Worm (Caenorhabditis elegans) whole organism, L4 larva: ENCODE measurements around the gene F58A6.1.

Source experiments
- T20F7.1 ChIP-seq: fragments of 200-800 bp; sonication (Bioruptor generic); optimal IDR thresholded peaks from 2 replicates; lab custom pipeline; 2018; ENCODE audit warnings: mild to moderate bottlenecking, missing genetic modification characterization, missing compliant biosample characterization
- T26A8.4 ChIP-seq: fragments of 200-800 bp; sonication (Bioruptor generic); IDR thresholded peaks from 2 replicates; pipeline ENCODE4 v1.3.6; 2022; ENCODE audit warnings: missing genetic modification characterization, missing compliant biosample characterization
- ZK546.5 ChIP-seq, 2 experiments: sonication (generic microtip); optimal IDR thresholded peaks; 2 replicates each; lab custom pipeline; 2017; ENCODE audit warnings: missing biosample characterization in 2 of 2, missing genetic modification characterization in 2 of 2
- aha-1 ChIP-seq: fragments of 150-350 bp; peaks from one replicate; lab custom pipeline; 2014; ENCODE audit warnings: missing biosample characterization, missing genetic modification characterization
- ces-1 ChIP-seq: fragments of 150-350 bp; sonication (generic microtip); optimal IDR thresholded peaks from 4 replicates; lab custom pipeline; 2014; ENCODE audit warnings: missing biosample characterization, missing genetic modification reagents, missing genetic modification characterization
- cey-2 ChIP-seq: sonication (generic microtip); optimal IDR thresholded peaks from 3 replicates; lab custom pipeline; 2017; ENCODE audit warnings: missing genetic modification characterization, mild to moderate bottlenecking, missing compliant biosample characterization, antibody characterized with exemption, borderline replicate concordance; ENCODE audit not compliant: insufficient read depth
- daf-16 ChIP-seq, 3 experiments: sonication (generic microtip); optimal IDR thresholded peaks; 2 replicates each; lab custom pipeline; 2016 to 2017; ENCODE audit warnings: missing genetic modification characterization in 3 of 3, missing genetic modification reagents in 3 of 3, mild to moderate bottlenecking in 2 of 3, missing compliant biosample characterization in 2 of 3, missing biosample characterization in 1 of 3, moderate library complexity in 1 of 3
- daf-8 ChIP-seq: fragments of 200-800 bp; sonication (Bioruptor generic); IDR thresholded peaks from 2 replicates; pipeline ENCODE4 v1.3.6; 2022; ENCODE audit warnings: missing genetic modification characterization, missing compliant biosample characterization
- dmd-6 ChIP-seq: fragments of 200-800 bp; sonication (Bioruptor generic); IDR thresholded peaks from 2 replicates; pipeline ENCODE4 v1.3.6; 2022; ENCODE audit warnings: missing genetic modification reagents, missing genetic modification characterization, missing compliant biosample characterization
- duxl-1 ChIP-seq: sonication (generic microtip); optimal IDR thresholded peaks from 2 replicates; lab custom pipeline; 2016; ENCODE audit warnings: mild to moderate bottlenecking, missing genetic modification characterization, moderate library complexity, missing compliant biosample characterization; ENCODE audit not compliant: poor library complexity
- dve-1 ChIP-seq: sonication (generic microtip); optimal IDR thresholded peaks from 2 replicates; lab custom pipeline; 2017; ENCODE audit warnings: antibody characterized with exemption, mild to moderate bottlenecking, missing genetic modification characterization, missing compliant biosample characterization; ENCODE audit not compliant: insufficient read depth
- egl-27 ChIP-seq: sonication (generic microtip); optimal IDR thresholded peaks from 3 replicates; lab custom pipeline; 2017; ENCODE audit warnings: missing biosample characterization, missing genetic modification reagents, missing genetic modification characterization
- hlh-30 ChIP-seq: sonication (generic microtip); optimal IDR thresholded peaks from 2 replicates; lab custom pipeline; 2017; ENCODE audit warnings: antibody characterized with exemption, mild to moderate bottlenecking, missing genetic modification characterization, missing compliant biosample characterization; ENCODE audit not compliant: insufficient read depth
- hmg-1.1 ChIP-seq: fragments of 200-800 bp; sonication (Bioruptor generic); IDR thresholded peaks from 2 replicates; pipeline ENCODE4 v1.3.6; 2022; ENCODE audit warnings: missing genetic modification reagents, missing genetic modification characterization, missing compliant biosample characterization
- lin-1 ChIP-seq: fragments of 200-800 bp; sonication (Bioruptor generic); IDR thresholded peaks from 2 replicates; pipeline ENCODE4 v1.3.6; 2022; ENCODE audit warnings: missing genetic modification reagents, missing genetic modification characterization, missing compliant biosample characterization
- lin-29 ChIP-seq: fragments of 200-800 bp; sonication (Bioruptor generic); IDR thresholded peaks from 2 replicates; pipeline ENCODE4 v1.3.6; 2022; ENCODE audit warnings: missing genetic modification reagents, missing genetic modification characterization, missing compliant biosample characterization
- lin-38 ChIP-seq: fragments of 200-800 bp; sonication (Bioruptor generic); IDR thresholded peaks from 2 replicates; pipeline ENCODE4 v1.3.6; 2022; ENCODE audit warnings: missing genetic modification reagents, missing genetic modification characterization, missing compliant biosample characterization
- lsy-2 ChIP-seq, 2 experiments: fragments of 150-350 bp in 1 of 2; sonication (generic microtip) in 1 of 2; optimal IDR thresholded peaks; 2 replicates each; lab custom pipeline; 2014 to 2017; ENCODE audit warnings: missing biosample characterization in 2 of 2, missing genetic modification characterization in 2 of 2
- mdl-1 ChIP-seq, 2 experiments: fragments of 150-350 bp in 1 of 2; sonication (generic microtip) in 1 of 2; optimal IDR thresholded peaks; 2 replicates each; lab custom pipeline; 2014 to 2017; ENCODE audit warnings: missing biosample characterization in 2 of 2, missing genetic modification characterization in 2 of 2
- mdt-29 ChIP-seq: fragments of 200-800 bp; sonication (Bioruptor generic); IDR thresholded peaks from 2 replicates; pipeline ENCODE4 v1.3.6; 2022; ENCODE audit warnings: missing genetic modification reagents, missing genetic modification characterization, missing compliant biosample characterization
- mxl-3 ChIP-seq: fragments of 200-800 bp; sonication (Bioruptor generic); optimal IDR thresholded peaks from 2 replicates; lab custom pipeline; 2018; ENCODE audit warnings: mild to moderate bottlenecking, missing genetic modification characterization, missing compliant biosample characterization
- nhr-237 ChIP-seq: sonication (generic microtip); optimal IDR thresholded peaks from 2 replicates; lab custom pipeline; 2017; ENCODE audit warnings: missing biosample characterization, missing genetic modification characterization
- nhr-28 ChIP-seq: fragments of 150-350 bp; optimal IDR thresholded peaks from 2 replicates; lab custom pipeline; 2014; ENCODE audit warnings: missing biosample characterization, missing genetic modification characterization
- nhr-48 ChIP-seq: sonication (generic microtip); optimal IDR thresholded peaks from 2 replicates; lab custom pipeline; 2016; ENCODE audit warnings: mild to moderate bottlenecking, missing genetic modification characterization, missing compliant biosample characterization
- nhr-76 ChIP-seq: fragments of 150-350 bp; optimal IDR thresholded peaks from 2 replicates; lab custom pipeline; 2014; ENCODE audit warnings: missing biosample characterization, missing genetic modification characterization
- nhr-77 ChIP-seq: fragments of 150-350 bp; optimal IDR thresholded peaks from 2 replicates; lab custom pipeline; 2014; ENCODE audit warnings: missing biosample characterization, missing genetic modification characterization
- pqm-1 ChIP-seq: sonication (generic microtip); optimal IDR thresholded peaks from 2 replicates; lab custom pipeline; 2017; ENCODE audit warnings: missing biosample characterization, missing genetic modification characterization
- saeg-2 ChIP-seq: fragments of 200-800 bp; sonication (Bioruptor generic); IDR thresholded peaks from 2 replicates; pipeline ENCODE4 v1.3.6; 2022; ENCODE audit warnings: missing genetic modification reagents, missing genetic modification characterization, missing compliant biosample characterization
- unc-62 ChIP-seq, 3 experiments: fragments of 150-350 bp in 1 of 3; sonication (generic microtip); optimal IDR thresholded peaks in 2 of 3; peaks in 1 of 3; 1 replicate in 1 of 3; 2 replicates in 2 of 3; lab custom pipeline; 2014 to 2017; ENCODE audit warnings: missing biosample characterization in 3 of 3, missing genetic modification characterization in 3 of 3, missing genetic modification reagents in 3 of 3, missing genotype in 1 of 3
- zfp-3 ChIP-seq: fragments of 200-800 bp; sonication (Bioruptor generic); conservative IDR thresholded peaks from 2 replicates; pipeline ENCODE4 v1.3.6; 2022; ENCODE audit warnings: missing genetic modification reagents, missing genetic modification characterization, missing compliant biosample characterization

Gene F58A6.1

DNA sequence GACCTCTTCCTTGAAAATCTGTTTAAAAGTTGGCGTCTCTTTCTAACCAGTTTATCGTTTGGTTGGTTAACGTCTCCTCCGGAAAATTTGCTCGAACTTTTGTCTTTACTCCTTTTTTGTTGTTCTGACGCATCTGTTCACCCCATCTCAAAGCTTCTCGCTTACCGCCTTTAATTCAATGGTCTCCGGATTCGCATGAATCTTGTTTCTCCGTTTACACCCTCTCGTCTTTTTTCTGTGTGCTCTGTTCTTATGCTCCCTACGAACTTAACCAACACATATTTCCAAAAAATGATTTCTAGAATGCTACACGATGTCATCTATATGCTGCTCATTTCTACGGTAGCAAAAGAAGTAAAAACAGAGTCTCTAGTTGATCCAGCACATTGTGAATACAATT, 12.6 kb upstream of the F58A6.1 start, which contains the start of gene lgc-56:
Gene lgc-56, plus strand, starts transcription at position 301 of the 400 bp plus-strand sequence.
- TF ChIP-seq ZK546.5 (tag; optimal IDR thresholded peaks at IDR 0.05; lab: Kevin White, UChicago) = no peak
- TF ChIP-seq unc-62 (GFP tag; optimal IDR thresholded peaks at IDR 0.05 in 1 of 2; lab: Kevin White, UChicago) = peak in 1 of 2 experiments; percentile 22
- TF ChIP-seq unc-62 (tag; optimal IDR thresholded peaks at IDR 0.05; lab: Kevin White, UChicago) = no peak
- TF ChIP-seq, all 104 proteins: peak for 1

DNA sequence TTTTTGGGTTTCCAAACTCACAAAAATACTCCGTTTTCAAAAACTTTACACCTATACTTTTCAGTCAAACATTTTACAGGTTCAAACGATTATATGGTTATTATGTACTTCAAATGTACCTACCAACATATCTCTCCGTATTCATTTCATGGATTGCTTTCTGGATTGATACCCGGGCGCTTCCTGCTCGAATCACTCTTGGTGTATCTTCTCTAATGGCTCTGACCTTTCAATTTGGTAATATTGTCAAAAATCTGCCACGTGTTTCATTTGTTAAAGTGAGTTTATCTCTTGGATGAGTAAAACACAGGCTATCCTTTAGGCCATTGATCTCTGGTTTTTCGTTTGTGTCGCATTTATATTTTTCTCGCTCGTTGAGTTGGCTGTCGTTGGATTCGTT, 10.9 kb upstream of the F58A6.1 start:
- TF ChIP-seq lin-38 (no peak), T20F7.1 (GFP tag; lab: Kevin White, UChicago) (no peak), hmg-1.1 (no peak), cey-2 (tag; lab: Kevin White, UChicago) (no peak), unc-62 (GFP tag; optimal IDR thresholded peaks at IDR 0.05 in 1 of 2; lab: Kevin White, UChicago) (peak in 1 of 2 experiments; percentile 90), unc-62 (tag; optimal IDR thresholded peaks at IDR 0.05; lab: Kevin White, UChicago) (no peak), egl-27 (tag; lab: Kevin White, UChicago) (no peak), T26A8.4 (GFP tag; lab: Robert Waterston, UW) (no peak), mdt-29 (no peak)

DNA sequence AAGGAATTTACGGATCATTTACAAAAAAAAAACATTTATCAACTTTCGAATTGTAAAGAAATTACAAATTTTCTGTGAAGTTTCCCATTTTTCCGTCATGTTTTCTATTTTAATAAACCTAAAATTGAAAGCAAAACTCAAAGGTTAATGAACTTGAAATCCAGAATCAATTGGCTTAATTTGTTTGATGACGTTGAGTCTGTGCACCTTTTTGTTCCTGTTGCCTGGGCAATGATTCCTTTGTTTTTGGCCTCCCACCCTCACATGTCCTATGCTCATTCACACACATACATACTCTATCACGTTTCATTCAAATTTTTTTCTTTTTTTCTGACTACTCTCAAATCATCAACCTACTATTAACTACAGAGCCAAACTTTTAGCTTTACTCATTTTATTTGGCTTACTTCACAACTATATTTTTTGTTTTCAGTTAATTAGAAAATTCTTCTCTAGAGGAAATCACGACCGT, 6.4 kb upstream of the F58A6.1 start, which contains the start of gene F58A6.2:
Gene F58A6.2, plus strand, starts transcription at position 422 of the 472 bp plus-strand sequence.
- TF ChIP-seq T26A8.4 (GFP tag; lab: Robert Waterston, UW) (no peak), nhr-237 (tag; lab: Kevin White, UChicago) (no peak), daf-8 (GFP tag; lab: Robert Waterston, UW) (no peak), aha-1 (tag; lab: Kevin White, UChicago) (peak; percentile 59), zfp-3 (GFP tag; lab: Robert Waterston, UW) (no peak), lsy-2 (tag; optimal IDR thresholded peaks at IDR 0.05; lab: Kevin White, UChicago) (no peak), duxl-1 (tag; lab: Kevin White, UChicago) (no peak), saeg-2 (GFP tag; lab: Robert Waterston, UW) (no peak), nhr-76 (no peak)
- TF ChIP-seq, all 104 proteins: peak for 1

DNA sequence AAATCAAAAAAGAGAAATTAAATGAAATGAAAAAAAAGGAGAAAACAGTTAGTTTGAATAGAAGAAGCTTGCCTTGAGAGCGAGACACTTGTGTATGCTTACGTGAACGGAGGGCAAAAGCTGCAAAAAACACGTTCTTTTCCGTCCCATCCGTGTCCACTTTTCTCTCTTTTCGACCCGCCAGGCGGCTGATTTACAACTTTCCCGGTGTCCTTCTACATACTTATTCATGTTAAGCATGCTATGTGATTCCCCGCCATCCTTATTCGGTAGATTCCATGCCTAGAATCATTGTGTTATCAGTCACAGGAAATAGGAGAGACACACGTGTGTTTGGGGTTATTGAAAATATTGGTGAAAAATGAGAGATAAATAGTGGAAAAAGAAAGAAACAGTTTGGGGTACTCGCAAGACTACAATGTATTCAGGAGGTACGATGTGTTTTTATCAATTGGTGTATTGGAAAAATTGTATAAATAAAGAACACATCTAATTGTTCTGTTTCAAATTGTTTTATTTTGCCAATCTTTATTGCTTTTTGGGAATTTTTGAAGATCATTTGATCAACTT, 689 bp upstream of the F58A6.1 start, which contains the start of gene nas-29:
Gene nas-29, minus strand, starts transcription at position 92 of the 570 bp plus-strand sequence.
- TF ChIP-seq hlh-30 (peak; percentile 49), dmd-6 (peak; percentile 64; the same call in 1 of the 2 replicates), lin-1 (0 out of 2 replicates have a peak, but pooled peaks have one; percentile 28), pqm-1 (tag; lab: Kevin White, UChicago) (peak; percentile 81), zfp-3 (GFP tag; lab: Robert Waterston, UW) (no peak), aha-1 (tag; lab: Kevin White, UChicago) (peak; percentile 95), T20F7.1 (GFP tag; lab: Kevin White, UChicago) (no peak), daf-16 (GFP tag; optimal IDR thresholded peaks at IDR 0.05; lab: Kevin White, UChicago) (no peak), daf-16 (tag; optimal IDR thresholded peaks at IDR 0.05; lab: Kevin White, UChicago) (peak; percentile 82), nhr-48 (tag; lab: Kevin White, UChicago) (peak; percentile 42), lin-29 (GFP tag; lab: Robert Waterston, UW) (no peak), mxl-3 (GFP tag; lab: Kevin White, UChicago) (peak; percentile 93), ces-1 (GFP tag; lab: Kevin White, UChicago) (no peak), nhr-77 (tag; lab: Kevin White, UChicago) (peak; percentile 76), nhr-28 (tag; lab: Kevin White, UChicago) (peak; percentile 97), mdl-1 (tag; optimal IDR thresholded peaks at IDR 0.05; lab: Kevin White, UChicago) (peak in 1 of 2 experiments; percentile 89), dve-1 (tag; lab: Kevin White, UChicago) (peak; percentile 86)
- TF ChIP-seq, all 104 proteins: peak for 12
